Worm (Caenorhabditis elegans) whole organism, young adult: ENCODE results near the gene Y43H11AL.1.

Experiments
- B0019.2 ChIP-seq: fragments of 200-800 bp; sonication (Bioruptor generic); conservative IDR thresholded peaks from 2 replicates; pipeline ENCODE4 v1.3.6; 2022; ENCODE audit warnings: missing genetic modification reagents, missing genetic modification characterization, missing compliant biosample characterization
- C17E4.6 ChIP-seq: fragments of 200-800 bp; sonication (Bioruptor generic); IDR thresholded peaks from 2 replicates; pipeline ENCODE4 v1.3.6; 2022; ENCODE audit warnings: missing genetic modification reagents, missing genetic modification characterization, missing compliant biosample characterization
- D2030.7 ChIP-seq: fragments of 200-800 bp; sonication (Bioruptor generic); IDR thresholded peaks from 2 replicates; pipeline ENCODE4 v1.3.6; 2022; ENCODE audit warnings: missing genetic modification reagents, missing genetic modification characterization, missing compliant biosample characterization
- F22D6.2 ChIP-seq: sonication (generic microtip); optimal IDR thresholded peaks from 2 replicates; lab custom pipeline; 2016; ENCODE audit warnings: mild to moderate bottlenecking, missing genetic modification characterization, missing compliant biosample characterization
- F49E8.2 ChIP-seq: sonication (generic microtip); optimal IDR thresholded peaks from 3 replicates; lab custom pipeline; 2017; ENCODE audit warnings: missing genetic modification characterization, mild to moderate bottlenecking, missing compliant biosample characterization, antibody characterized with exemption, moderate library complexity; ENCODE audit not compliant: insufficient read depth
- K11D2.4 ChIP-seq: fragments of 200-800 bp; sonication (Bioruptor generic); IDR thresholded peaks from 2 replicates; pipeline ENCODE4 v1.3.6; 2022; ENCODE audit warnings: missing genetic modification reagents, missing genetic modification characterization, missing compliant biosample characterization
- Y53G8AR.9 ChIP-seq: fragments of 200-800 bp; sonication (Bioruptor generic); conservative IDR thresholded peaks from 2 replicates; pipeline ENCODE4 v1.3.6; 2022; ENCODE audit warnings: missing genetic modification reagents, missing genetic modification characterization, missing compliant biosample characterization
- Y67H2A.10 ChIP-seq: fragments of 200-800 bp; sonication (Bioruptor generic); conservative IDR thresholded peaks from 2 replicates; pipeline ENCODE4 v1.3.6; 2022; ENCODE audit warnings: missing genetic modification reagents, missing genetic modification characterization, missing compliant biosample characterization
- akir-1 ChIP-seq: fragments of 200-800 bp; sonication (Bioruptor generic); optimal IDR thresholded peaks from 2 replicates; lab custom pipeline; 2018; ENCODE audit warnings: mild to moderate bottlenecking, missing genetic modification characterization, moderate library complexity, missing compliant biosample characterization
- aptf-2 ChIP-seq: fragments of 200-800 bp; sonication (Bioruptor generic); conservative IDR thresholded peaks from 2 replicates; pipeline ENCODE4 v1.3.6; 2022; ENCODE audit warnings: missing genetic modification reagents, missing genetic modification characterization, missing compliant biosample characterization
- atf-7 ChIP-seq: sonication (generic microtip); optimal IDR thresholded peaks from 2 replicates; lab custom pipeline; 2017; ENCODE audit warnings: mild to moderate bottlenecking, missing genetic modification characterization, missing compliant biosample characterization
- athp-1 ChIP-seq: sonication (generic microtip); optimal IDR thresholded peaks from 2 replicates; lab custom pipeline; 2017; ENCODE audit warnings: mild to moderate bottlenecking, missing genetic modification characterization, missing compliant biosample characterization
- attf-5 ChIP-seq: fragments of 200-800 bp; sonication (Bioruptor generic); optimal IDR thresholded peaks from 2 replicates; lab custom pipeline; 2018; ENCODE audit warnings: mild to moderate bottlenecking, missing genetic modification characterization, missing compliant biosample characterization
- attf-6 ChIP-seq: fragments of 200-800 bp; sonication (Bioruptor generic); IDR thresholded peaks from 2 replicates; pipeline ENCODE4 v1.3.6; 2022; ENCODE audit warnings: missing genetic modification reagents, missing genetic modification characterization, missing compliant biosample characterization
- bed-2 ChIP-seq: fragments of 200-800 bp; sonication (Bioruptor generic); IDR thresholded peaks from 2 replicates; pipeline ENCODE4 v1.3.6; 2022; ENCODE audit warnings: missing genetic modification reagents, missing genetic modification characterization, missing compliant biosample characterization
- cebp-1 ChIP-seq, 2 experiments: fragments of 200-800 bp in 1 of 2; sonication (Bioruptor generic) in 1 of 2; sonication (generic microtip) in 1 of 2; IDR thresholded peaks in 1 of 2; optimal IDR thresholded peaks in 1 of 2; 2 replicates each; pipeline versions ENCODE4 v1.3.6 to Lab custom; 2017 to 2022; ENCODE audit warnings: missing compliant biosample characterization in 2 of 2, missing genetic modification characterization in 2 of 2, mild to moderate bottlenecking in 1 of 2, missing genetic modification reagents in 1 of 2, moderate library complexity in 1 of 2
- cebp-2 ChIP-seq: fragments of 200-800 bp; sonication (Bioruptor generic); IDR thresholded peaks from 2 replicates; pipeline ENCODE4 v1.3.6; 2022; ENCODE audit warnings: missing genetic modification characterization, missing compliant biosample characterization
- ceh-58 ChIP-seq: fragments of 200-800 bp; sonication (Bioruptor generic); IDR thresholded peaks from 2 replicates; pipeline ENCODE4 v1.3.6; 2022; ENCODE audit warnings: missing genetic modification characterization, missing compliant biosample characterization
- chd-7 ChIP-seq: sonication (generic microtip); optimal IDR thresholded peaks from 2 replicates; lab custom pipeline; 2016; ENCODE audit warnings: mild to moderate bottlenecking, missing genetic modification characterization, moderate library complexity, missing compliant biosample characterization
- egl-44 ChIP-seq: fragments of 200-800 bp; sonication (Bioruptor generic); IDR thresholded peaks from 2 replicates; pipeline ENCODE4 v1.3.6; 2022; ENCODE audit warnings: missing genetic modification reagents, missing genetic modification characterization, missing compliant biosample characterization
- egrh-3 ChIP-seq: fragments of 200-800 bp; sonication (Bioruptor generic); IDR thresholded peaks from 2 replicates; pipeline ENCODE4 v1.3.6; 2022; ENCODE audit warnings: missing genetic modification reagents, missing genetic modification characterization, missing compliant biosample characterization
- fkh-3 ChIP-seq: sonication (generic microtip); optimal IDR thresholded peaks from 2 replicates; lab custom pipeline; 2016; ENCODE audit warnings: mild to moderate bottlenecking, missing genetic modification characterization, missing compliant biosample characterization
- him-1 ChIP-seq: sonication (generic microtip); optimal IDR thresholded peaks from 2 replicates; lab custom pipeline; 2016; ENCODE audit warnings: missing genotype, missing genetic modification reagents, missing genetic modification characterization, missing compliant biosample characterization
- hlh-12 ChIP-seq: sonication (generic microtip); optimal IDR thresholded peaks from 2 replicates; lab custom pipeline; 2016; ENCODE audit warnings: missing genetic modification characterization, missing compliant biosample characterization
- hmg-1.2 ChIP-seq: fragments of 200-800 bp; sonication (Bioruptor generic); IDR thresholded peaks from 2 replicates; pipeline ENCODE4 v1.3.6; 2022; ENCODE audit warnings: missing genetic modification reagents, missing genetic modification characterization, missing compliant biosample characterization
- lag-1 ChIP-seq: fragments of 200-800 bp; sonication (Bioruptor generic); IDR thresholded peaks from 2 replicates; pipeline ENCODE4 v1.3.6; 2022; ENCODE audit warnings: missing genetic modification reagents, missing genetic modification characterization, missing compliant biosample characterization
- lin-35 ChIP-seq, 3 experiments: fragments of 150-350 bp in 2 of 3; sonication (generic microtip) in 1 of 3; optimal IDR thresholded peaks; 2 replicates each; lab custom pipeline; 2014 to 2018; ENCODE audit warnings: missing biosample characterization in 3 of 3, missing genetic modification characterization in 3 of 3, missing genetic modification reagents in 3 of 3
- lin-40 ChIP-seq: sonication (generic microtip); optimal IDR thresholded peaks from 2 replicates; lab custom pipeline; 2016; ENCODE audit warnings: missing genetic modification characterization, mild to moderate bottlenecking, missing compliant biosample characterization, missing genotype, missing genetic modification reagents
- madf-10 ChIP-seq: sonication (generic microtip); optimal IDR thresholded peaks from 2 replicates; lab custom pipeline; 2016; ENCODE audit warnings: mild to moderate bottlenecking, missing genetic modification characterization, missing compliant biosample characterization
- madf-3 ChIP-seq: fragments of 200-800 bp; sonication (Bioruptor generic); IDR thresholded peaks from 2 replicates; pipeline ENCODE4 v1.3.6; 2022; ENCODE audit warnings: missing genetic modification reagents, missing genetic modification characterization, missing compliant biosample characterization
- madf-8 ChIP-seq: fragments of 200-800 bp; sonication (Bioruptor generic); conservative IDR thresholded peaks from 2 replicates; pipeline ENCODE4 v1.3.6; 2022; ENCODE audit warnings: missing genetic modification reagents, missing genetic modification characterization, missing compliant biosample characterization
- nfya-2 ChIP-seq: fragments of 200-800 bp; sonication (Bioruptor generic); IDR thresholded peaks from 2 replicates; pipeline ENCODE4 v1.3.6; 2022; ENCODE audit warnings: missing genetic modification reagents, missing genetic modification characterization, missing compliant biosample characterization
- nhr-120 ChIP-seq: fragments of 200-800 bp; sonication (Bioruptor generic); IDR thresholded peaks from 2 replicates; pipeline ENCODE4 v1.3.6; 2022; ENCODE audit warnings: missing genetic modification characterization, missing compliant biosample characterization
- nhr-179 ChIP-seq: sonication (generic microtip); optimal IDR thresholded peaks from 2 replicates; lab custom pipeline; 2016; ENCODE audit warnings: mild to moderate bottlenecking, missing genetic modification characterization, missing compliant biosample characterization
- nhr-27 ChIP-seq: fragments of 200-800 bp; sonication (Bioruptor generic); optimal IDR thresholded peaks from 2 replicates; lab custom pipeline; 2018; ENCODE audit warnings: mild to moderate bottlenecking, missing genetic modification characterization, moderate library complexity, missing compliant biosample characterization
- rec-8 ChIP-seq, 2 experiments: sonication (generic microtip); optimal IDR thresholded peaks; 2 replicates each; lab custom pipeline; 2016; ENCODE audit warnings: mild to moderate bottlenecking in 2 of 2, missing genetic modification characterization in 2 of 2, missing genetic modification reagents in 2 of 2, missing genotype in 2 of 2, missing biosample characterization in 1 of 2, missing compliant biosample characterization in 1 of 2, moderate library complexity in 1 of 2
- snpc-3.4 ChIP-seq: sonication (generic microtip); optimal IDR thresholded peaks from 2 replicates; lab custom pipeline; 2017; ENCODE audit warnings: missing genetic modification characterization, mild to moderate bottlenecking, missing compliant biosample characterization, antibody characterized with exemption, moderate library complexity, missing genotype, missing genetic modification reagents
- tbx-9 ChIP-seq: sonication (generic microtip); optimal IDR thresholded peaks from 2 replicates; lab custom pipeline; 2016; ENCODE audit warnings: borderline replicate concordance, missing genetic modification characterization, inconsistent platforms, missing compliant biosample characterization
- unc-62 ChIP-seq: fragments of 150-350 bp; optimal IDR thresholded peaks from 2 replicates; lab custom pipeline; 2014; ENCODE audit warnings: missing biosample characterization, missing genetic modification reagents, missing genetic modification characterization
- xnd-1 ChIP-seq: sonication (generic microtip); optimal IDR thresholded peaks from 2 replicates; lab custom pipeline; 2016; ENCODE audit warnings: missing genotype, missing genetic modification reagents, missing genetic modification characterization, missing compliant biosample characterization
- zfh-2 ChIP-seq: fragments of 200-800 bp; sonication (Bioruptor generic); conservative IDR thresholded peaks from 2 replicates; pipeline ENCODE4 v1.3.6; 2022; ENCODE audit warnings: missing genetic modification reagents, missing genetic modification characterization, missing compliant biosample characterization
- ztf-18 ChIP-seq: sonication (generic microtip); optimal IDR thresholded peaks from 2 replicates; lab custom pipeline; 2016; ENCODE audit warnings: missing genotype, mild to moderate bottlenecking, missing genetic modification characterization, missing compliant biosample characterization
- ztf-25 ChIP-seq: fragments of 200-800 bp; sonication (Bioruptor generic); IDR thresholded peaks from 2 replicates; pipeline ENCODE4 v1.3.6; 2022; ENCODE audit warnings: missing genetic modification reagents, missing genetic modification characterization, missing compliant biosample characterization

Gene Y43H11AL.1

ce11 chrII:216598-216997 is 15.9 kb downstream of the Y43H11AL.1 start, which contains the start of gene F48A11.4 (continued):
- 0 out of 2 replicates have a peak, but pooled peaks have one; percentile 63 for TF ChIP-seq attf-6 (GFP tag; lab: Robert Waterston, UW)
- TF ChIP-seq Y53G8AR.9 (GFP tag; lab: Robert Waterston, UW), result peak; percentile 95
- no peak for TF ChIP-seq ztf-25 (GFP tag; lab: Robert Waterston, UW)
- TF ChIP-seq egl-44, result peak; percentile 71; the same call in 1 of the 2 replicates
- peak; percentile 86 for TF ChIP-seq K11D2.4 (GFP tag; lab: Robert Waterston, UW)
- peak; percentile 88 for TF ChIP-seq him-1
- TF ChIP-seq D2030.7 (GFP tag; lab: Robert Waterston, UW), result peak; percentile 80
- TF ChIP-seq lin-40 (tag; lab: Kevin White, UChicago), result peak; percentile 93
- no peak for TF ChIP-seq tbx-9 (tag; lab: Kevin White, UChicago)
- peak; percentile 60 for TF ChIP-seq hmg-1.2
- 0 out of 2 replicates have a peak, but pooled peaks have one; percentile 46 for TF ChIP-seq bed-2 (GFP tag; lab: Robert Waterston, UW)
- TF ChIP-seq hlh-12, result no peak
- TF ChIP-seq xnd-1 (tag; lab: Kevin White, UChicago), result peak; percentile 47
- no peak for TF ChIP-seq zfh-2 (GFP tag; lab: Robert Waterston, UW)
- TF ChIP-seq lin-35 (GFP tag; optimal IDR thresholded peaks at IDR 0.05; lab: Kevin White, UChicago), result peak; percentile 60 to 98 (median 86)
- peak; percentile 28; the same call in 1 of the 2 replicates for TF ChIP-seq cebp-1 (GFP tag; IDR thresholded peaks at IDR 0.05; lab: Robert Waterston, UW)
- TF ChIP-seq cebp-1 (tag; optimal IDR thresholded peaks at IDR 0.05; lab: Kevin White, UChicago), result peak; percentile 84
- no peak for TF ChIP-seq fkh-3 (tag; lab: Kevin White, UChicago)
- peak; percentile 57 for TF ChIP-seq snpc-3.4 (tag; lab: Kevin White, UChicago)
- peak; percentile 87 for TF ChIP-seq madf-3 (GFP tag; lab: Robert Waterston, UW)
- peak; percentile 77 for TF ChIP-seq attf-5 (GFP tag; lab: Kevin White, UChicago)
- TF ChIP-seq Y67H2A.10 (GFP tag; lab: Robert Waterston, UW), result no peak
- no peak for TF ChIP-seq aptf-2 (GFP tag; lab: Robert Waterston, UW)
- no peak for TF ChIP-seq nfya-2 (GFP tag; lab: Robert Waterston, UW)
- TF ChIP-seq akir-1 (GFP tag; lab: Kevin White, UChicago), result no peak
- 0 out of 2 replicates have a peak, but pooled peaks have one; percentile 62 for TF ChIP-seq lag-1 (GFP tag; lab: Robert Waterston, UW)
- peak; percentile 63 for TF ChIP-seq madf-10
- peak; percentile 61 for TF ChIP-seq atf-7
- peak; percentile 45 for TF ChIP-seq chd-7 (tag; lab: Kevin White, UChicago)
- 0 out of 2 replicates have a peak, but pooled peaks have one; percentile 4 for TF ChIP-seq ceh-58 (GFP tag; lab: Robert Waterston, UW)
- TF ChIP-seq nhr-120 (GFP tag; lab: Robert Waterston, UW), result no peak
- no peak for TF ChIP-seq nhr-27 (tag; lab: Kevin White, UChicago)
- TF ChIP-seq C17E4.6, result 0 out of 2 replicates have a peak, but pooled peaks have one; percentile 53
- peak; percentile 68 for TF ChIP-seq madf-8
- peak; percentile 56 for TF ChIP-seq F49E8.2
- 0 out of 2 replicates have a peak, but pooled peaks have one; percentile 4 for TF ChIP-seq B0019.2 (GFP tag; lab: Robert Waterston, UW)
- peak; percentile 61 for TF ChIP-seq ztf-18
- TF ChIP-seq egrh-3 (GFP tag; lab: Robert Waterston, UW), result no peak
- TF ChIP-seq athp-1 (tag; lab: Kevin White, UChicago), result peak; percentile 75
- no peak for TF ChIP-seq unc-62 (GFP tag; lab: Kevin White, UChicago)
- TF ChIP-seq rec-8 (tag; optimal IDR thresholded peaks at IDR 0.05; lab: Kevin White, UChicago), result peak in 1 of 2 experiments; percentile 40
- no peak for TF ChIP-seq cebp-2 (GFP tag; lab: Robert Waterston, UW)
- peak; percentile 72 for TF ChIP-seq F22D6.2
- TF ChIP-seq nhr-179 (tag; lab: Kevin White, UChicago), result no peak
